Fruit fly (Drosophila melanogaster) whole organism, embryonic: ENCODE data around the gene Clamp.

Source experiments
- Asciz ChIP-seq: fragments of 200-800 bp; sonication (Bioruptor generic); optimal IDR thresholded peaks from 2 replicates; lab custom pipeline; 2017; ENCODE audit warnings: missing biosample characterization, mild to moderate bottlenecking, missing genetic modification characterization, missing genetic modification reagents
- B-H2 ChIP-seq: fragments of 200-800 bp; sonication (Bioruptor generic); optimal IDR thresholded peaks from 2 replicates; lab custom pipeline; 2018; ENCODE audit warnings: missing biosample characterization, mild to moderate bottlenecking, missing genetic modification characterization
- CG1024 ChIP-seq: fragments of 200-800 bp; sonication (Bioruptor generic); IDR thresholded peaks from 2 replicates; pipeline ENCODE4 v1.3.6; 2022; ENCODE audit warnings: missing biosample characterization, missing genetic modification characterization
- CG10543 ChIP-seq: fragments of 200-800 bp; sonication (Bioruptor generic); optimal IDR thresholded peaks from 3 replicates; lab custom pipeline; 2017; ENCODE audit warnings: missing biosample characterization, mild to moderate bottlenecking, missing genetic modification characterization, moderate library complexity
- CG10959 ChIP-seq: fragments of 200-800 bp; sonication (Bioruptor generic); IDR thresholded peaks from 2 replicates; pipeline ENCODE4 v1.3.6; 2022; ENCODE audit warnings: missing biosample characterization, missing genetic modification characterization
- CG11560 ChIP-seq: fragments of 200-800 bp; sonication (Bioruptor generic); IDR thresholded peaks from 3 replicates; pipeline ENCODE4 v1.3.6; 2022; ENCODE audit warnings: missing biosample characterization, missing genetic modification characterization
- CG12299 ChIP-seq: fragments of 200-800 bp; sonication (Bioruptor generic); optimal IDR thresholded peaks from 2 replicates; lab custom pipeline; 2018; ENCODE audit warnings: missing biosample characterization, mild to moderate bottlenecking, missing genetic modification characterization
- CG13287 ChIP-seq: fragments of 200-800 bp; sonication (Bioruptor generic); IDR thresholded peaks from 2 replicates; pipeline ENCODE4 v1.3.6; 2022; ENCODE audit warnings: missing biosample characterization, missing genetic modification characterization; ENCODE audit not compliant: partially characterized antibody
- CG14441 ChIP-seq: fragments of 200-800 bp; sonication (Bioruptor generic); IDR thresholded peaks from 2 replicates; pipeline ENCODE4 v1.3.6; 2022; ENCODE audit warnings: missing biosample characterization, missing genetic modification characterization
- CG14860 ChIP-seq: fragments of 200-800 bp; sonication (Bioruptor generic); IDR thresholded peaks from 3 replicates; pipeline ENCODE4 v1.3.6; 2022; ENCODE audit warnings: missing biosample characterization, missing genetic modification characterization; ENCODE audit not compliant: partially characterized antibody
- CG4730 ChIP-seq: fragments of 200-800 bp; sonication (Bioruptor generic); IDR thresholded peaks from 2 replicates; pipeline ENCODE4 v1.3.6; 2022; ENCODE audit warnings: missing biosample characterization, missing genetic modification characterization
- CG5180 ChIP-seq: fragments of 200-800 bp; sonication (Bioruptor generic); optimal IDR thresholded peaks from 3 replicates; lab custom pipeline; 2017; ENCODE audit warnings: missing biosample characterization, missing genetic modification characterization, mild to moderate bottlenecking, moderate library complexity, missing genetic modification reagents
- CG6683 ChIP-seq: fragments of 200-800 bp; sonication (Bioruptor generic); optimal IDR thresholded peaks from 2 replicates; lab custom pipeline; 2017; ENCODE audit warnings: missing biosample characterization, mild to moderate bottlenecking, missing genetic modification characterization, missing genetic modification reagents
- CG6791 ChIP-seq: fragments of 200-800 bp; sonication (Bioruptor generic); IDR thresholded peaks from 3 replicates; pipeline ENCODE4 v1.3.6; 2022; ENCODE audit warnings: missing biosample characterization, missing genetic modification characterization; ENCODE audit not compliant: partially characterized antibody
- CG6813 ChIP-seq: fragments of 200-800 bp; sonication (Bioruptor generic); optimal IDR thresholded peaks from 2 replicates; lab custom pipeline; 2017; ENCODE audit warnings: missing biosample characterization, missing genetic modification characterization, mild to moderate bottlenecking, moderate library complexity, missing genetic modification reagents
- CkIIα-i1 ChIP-seq: fragments of 200-800 bp; sonication (Bioruptor generic); IDR thresholded peaks from 2 replicates; pipeline ENCODE4 v1.3.6; 2022; ENCODE audit warnings: missing biosample characterization, missing genetic modification characterization
- Deaf1 ChIP-seq: fragments of 200-800 bp; optimal IDR thresholded peaks from 3 replicates; lab custom pipeline; 2019; ENCODE audit warnings: missing biosample characterization, mild to moderate bottlenecking, missing genetic modification characterization, moderate library complexity
- Dll ChIP-seq: fragments of 200-800 bp; sonication (Bioruptor generic); IDR thresholded peaks from 4 replicates; pipeline ENCODE4 v1.3.6; 2022; ENCODE audit warnings: missing biosample characterization, missing genetic modification characterization; ENCODE audit not compliant: partially characterized antibody
- Eip74EF ChIP-seq, 2 experiments: fragments of 200-800 bp in 1 of 2; fragments of >200 bp in 1 of 2; sonication (Bioruptor generic) in 1 of 2; optimal IDR thresholded peaks; 2 replicates each; lab custom pipeline; 2017 to 2019; ENCODE audit warnings: missing biosample characterization in 2 of 2, missing genetic modification characterization in 2 of 2, mild to moderate bottlenecking in 1 of 2, moderate library complexity in 1 of 2
- H15 ChIP-seq: fragments of 200-800 bp; sonication (Bioruptor generic); IDR thresholded peaks from 3 replicates; pipeline ENCODE4 v1.3.6; 2022; ENCODE audit warnings: missing biosample characterization, missing genetic modification characterization
- HLH3B ChIP-seq: fragments of 200-800 bp; sonication (Bioruptor generic); IDR thresholded peaks from 2 replicates; pipeline ENCODE4 v1.3.6; 2022; ENCODE audit warnings: missing biosample characterization, missing genetic modification characterization
- HLH4C ChIP-seq: fragments of 200-800 bp; sonication (Bioruptor generic); IDR thresholded peaks from 3 replicates; pipeline ENCODE4 v1.3.6; 2022; ENCODE audit warnings: missing biosample characterization, missing genetic modification characterization; ENCODE audit not compliant: partially characterized antibody
- MESR4 ChIP-seq: fragments of 200-800 bp; sonication (Bioruptor generic); optimal IDR thresholded peaks from 2 replicates; lab custom pipeline; 2018; ENCODE audit warnings: missing biosample characterization, mild to moderate bottlenecking, missing genetic modification characterization, moderate library complexity
- Meics ChIP-seq: fragments of 200-800 bp; sonication (Bioruptor generic); optimal IDR thresholded peaks from 2 replicates; lab custom pipeline; 2017; ENCODE audit warnings: missing biosample characterization, mild to moderate bottlenecking, missing genetic modification characterization
- Neu2 ChIP-seq: fragments of 200-800 bp; sonication (Bioruptor generic); optimal IDR thresholded peaks from 3 replicates; lab custom pipeline; 2016; ENCODE audit warnings: missing biosample characterization, missing genetic modification characterization, borderline replicate concordance
- Scr ChIP-seq: fragments of 200-800 bp; sonication (Bioruptor generic); IDR thresholded peaks from 2 replicates; pipeline ENCODE4 v1.3.6; 2022; ENCODE audit warnings: missing biosample characterization, missing genetic modification characterization; ENCODE audit not compliant: partially characterized antibody
- abd-A ChIP-seq: fragments of 200-800 bp; sonication (Bioruptor generic); optimal IDR thresholded peaks from 3 replicates; lab custom pipeline; 2019; ENCODE audit warnings: missing biosample characterization, mild to moderate bottlenecking, missing genetic modification characterization, moderate library complexity
- br ChIP-seq: fragments of >200 bp; optimal IDR thresholded peaks from 2 replicates; lab custom pipeline; 2017
- crp ChIP-seq, 2 experiments: fragments of 200-800 bp; sonication (Bioruptor generic); optimal IDR thresholded peaks; 2 replicates in 1 of 2; 3 replicates in 1 of 2; lab custom pipeline; 2017; ENCODE audit warnings: missing biosample characterization in 2 of 2, missing genetic modification characterization in 2 of 2, mild to moderate bottlenecking in 1 of 2, moderate library complexity in 1 of 2
- dmrt99B ChIP-seq: fragments of 200-800 bp; sonication (Bioruptor generic); optimal IDR thresholded peaks from 2 replicates; lab custom pipeline; 2018; ENCODE audit warnings: missing biosample characterization, mild to moderate bottlenecking, missing genetic modification characterization, moderate library complexity
- fu2 ChIP-seq: fragments of 200-800 bp; sonication (Bioruptor generic); optimal IDR thresholded peaks from 2 replicates; lab custom pipeline; 2016; ENCODE audit warnings: missing biosample characterization, missing genetic modification characterization
- grau ChIP-seq: fragments of 200-800 bp; optimal IDR thresholded peaks from 3 replicates; lab custom pipeline; 2019; ENCODE audit warnings: missing biosample characterization, mild to moderate bottlenecking, missing genetic modification characterization, moderate library complexity
- ham ChIP-seq: fragments of 200-800 bp; sonication (Bioruptor generic); IDR thresholded peaks from 2 replicates; pipeline ENCODE4 v1.3.6; 2022; ENCODE audit warnings: missing biosample characterization, missing genetic modification characterization
- lov ChIP-seq, 2 experiments: fragments of 200-800 bp in 1 of 2; fragments of >200 bp in 1 of 2; sonication (Bioruptor generic) in 1 of 2; IDR thresholded peaks in 1 of 2; optimal IDR thresholded peaks in 1 of 2; 2 replicates in 1 of 2; 3 replicates in 1 of 2; pipeline versions ENCODE4 v1.3.6 to Lab custom; 2017 to 2022; ENCODE audit warnings: missing biosample characterization in 1 of 2, missing genetic modification characterization in 1 of 2
- nerfin-1 ChIP-seq: fragments of 200-800 bp; sonication (Bioruptor generic); optimal IDR thresholded peaks from 3 replicates; lab custom pipeline; 2019; ENCODE audit warnings: missing biosample characterization, mild to moderate bottlenecking, missing genetic modification characterization, moderate library complexity
- nom ChIP-seq: fragments of 200-800 bp; sonication (Bioruptor generic); optimal IDR thresholded peaks from 2 replicates; lab custom pipeline; 2017; ENCODE audit warnings: missing biosample characterization, missing genetic modification characterization, mild to moderate bottlenecking, moderate library complexity, missing genetic modification reagents
- odd ChIP-seq: fragments of 200-800 bp; sonication (Bioruptor generic); optimal IDR thresholded peaks from 2 replicates; lab custom pipeline; 2017; ENCODE audit warnings: missing biosample characterization, mild to moderate bottlenecking, missing genetic modification characterization
- pb ChIP-seq: fragments of 200-800 bp; sonication (Bioruptor generic); optimal IDR thresholded peaks from 3 replicates; lab custom pipeline; 2016; ENCODE audit warnings: missing biosample characterization, missing genetic modification characterization
- phol ChIP-seq: fragments of 200-800 bp; sonication (Bioruptor generic); optimal IDR thresholded peaks from 3 replicates; lab custom pipeline; 2018; ENCODE audit warnings: missing biosample characterization, mild to moderate bottlenecking, missing genetic modification characterization, moderate library complexity
- pzg ChIP-seq: fragments of 200-800 bp; sonication (Bioruptor generic); optimal IDR thresholded peaks from 3 replicates; lab custom pipeline; 2018; ENCODE audit warnings: missing biosample characterization, mild to moderate bottlenecking, missing genetic modification characterization, moderate library complexity
- rib ChIP-seq: fragments of 200-800 bp; sonication (Bioruptor generic); IDR thresholded peaks from 2 replicates; pipeline ENCODE4 v1.3.6; 2022; ENCODE audit warnings: missing biosample characterization, missing genetic modification characterization
- sc ChIP-seq, 3 experiments: fragments of >200 bp in 2 of 3; fragments of 200-800 bp in 1 of 3; sonication (Bioruptor generic) in 1 of 3; optimal IDR thresholded peaks; 2 replicates in 2 of 3; 3 replicates in 1 of 3; lab custom pipeline; 2017; ENCODE audit warnings: mild to moderate bottlenecking in 1 of 3, missing biosample characterization in 1 of 3, missing genetic modification characterization in 1 of 3, missing genetic modification reagents in 1 of 3
- scrt ChIP-seq: fragments of 200-800 bp; sonication (Bioruptor generic); optimal IDR thresholded peaks from 2 replicates; lab custom pipeline; 2018; ENCODE audit warnings: missing biosample characterization, mild to moderate bottlenecking, missing genetic modification characterization, moderate library complexity
- sug ChIP-seq: fragments of 200-800 bp; optimal IDR thresholded peaks from 2 replicates; lab custom pipeline; 2019; ENCODE audit warnings: missing biosample characterization, mild to moderate bottlenecking, missing genetic modification characterization, moderate library complexity
- trem ChIP-seq: fragments of 200-800 bp; optimal IDR thresholded peaks from 3 replicates; lab custom pipeline; 2019; ENCODE audit warnings: missing biosample characterization, mild to moderate bottlenecking, missing genetic modification characterization, moderate library complexity
- vnd ChIP-seq: fragments of 200-800 bp; sonication (Bioruptor generic); IDR thresholded peaks from 3 replicates; pipeline ENCODE4 v1.3.6; 2022; ENCODE audit warnings: missing biosample characterization, missing genetic modification characterization; ENCODE audit not compliant: partially characterized antibody
- wdn ChIP-seq: fragments of 200-800 bp; sonication (Bioruptor generic); IDR thresholded peaks from 2 replicates; pipeline ENCODE4 v1.3.6; 2022; ENCODE audit warnings: missing biosample characterization, missing genetic modification characterization
- yki ChIP-seq: fragments of >200 bp; optimal IDR thresholded peaks from 3 replicates; lab custom pipeline; 2018

Clamp gene

DNA sequence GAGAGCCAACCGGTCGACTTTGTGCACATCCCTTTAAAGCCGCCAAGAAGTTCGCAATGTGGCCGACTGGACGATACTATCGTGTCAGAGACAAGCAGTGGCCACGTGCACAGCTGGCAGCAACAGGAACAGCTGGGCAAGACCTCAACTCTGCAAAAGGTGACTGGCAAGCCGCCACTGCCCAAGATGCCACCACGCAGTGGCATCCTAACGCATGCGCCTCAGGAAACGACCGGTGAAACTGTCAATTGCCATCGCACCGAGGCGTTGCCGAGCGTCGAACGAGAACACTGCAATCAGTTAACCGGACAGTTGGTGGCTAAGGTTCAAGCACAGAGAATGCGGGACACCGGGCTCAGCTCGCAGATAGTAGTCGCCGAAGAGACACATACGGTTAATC lies 22.7 kb downstream of the Clamp start (continued):
- TF ChIP-seq ham (GFP tag; lab: Robert Waterston, UW) (no peak), CG10543 (no peak), MESR4 (no peak), dmrt99B (no peak), CG11560 (tag; lab: Robert Waterston, UW) (no peak), CG14860 (GFP tag; lab: Robert Waterston, UW) (0 out of 3 replicates have a peak, but pooled peaks have one; percentile 30), lov (optimal IDR thresholded peaks at IDR 0.05; lab: Kevin White, UChicago) (no peak), lov (GFP tag; IDR thresholded peaks at IDR 0.05; lab: Robert Waterston, UW) (no peak), pb (GFP tag; lab: Kevin White, UChicago) (no peak), nerfin-1 (peak; percentile 70), Meics (GFP tag; lab: Kevin White, UChicago) (no peak), trem (tag; lab: Kevin White, UChicago) (no peak), fu2 (GFP tag; lab: Kevin White, UChicago) (no peak), wdn (GFP tag; lab: Robert Waterston, UW) (no peak), B-H2 (no peak), CG6813 (GFP tag; lab: Kevin White, UChicago) (no peak), sug (tag; lab: Kevin White, UChicago) (no peak), HLH4C (GFP tag; lab: Robert Waterston, UW) (peak; percentile 49; the same call in 2 of the 3 replicates), phol (no peak), CG10959 (GFP tag; lab: Robert Waterston, UW) (no peak), scrt (GFP tag; lab: Kevin White, UChicago) (peak; percentile 42), br (lab: Kevin White, UChicago) (no peak), Dll (peak; percentile 59; the same call in 3 of the 4 replicates), CG12299 (tag; lab: Kevin White, UChicago) (no peak), Eip74EF (GFP tag; optimal IDR thresholded peaks at IDR 0.05; lab: Kevin White, UChicago) (no peak), abd-A (no peak), CG13287 (GFP tag; lab: Robert Waterston, UW) (peak; percentile 73), Neu2 (GFP tag; lab: Kevin White, UChicago) (no peak), crp (GFP tag; optimal IDR thresholded peaks at IDR 0.05; lab: Kevin White, UChicago) (peak in 1 of 2 experiments; percentile 80), CG1024 (GFP tag; lab: Robert Waterston, UW) (no peak), rib (GFP tag; lab: Robert Waterston, UW) (0 out of 2 replicates have a peak, but pooled peaks have one; percentile 15), odd (GFP tag; lab: Kevin White, UChicago) (no peak), nom (GFP tag; lab: Kevin White, UChicago) (no peak), sc (optimal IDR thresholded peaks at IDR 0.05; lab: Kevin White, UChicago) (no peak), sc (GFP tag; optimal IDR thresholded peaks at IDR 0.05; lab: Kevin White, UChicago) (no peak), CG6791 (GFP tag; lab: Robert Waterston, UW) (no peak), yki (lab: Kevin White, UChicago) (no peak), vnd (GFP tag; lab: Robert Waterston, UW) (no peak), CG6683 (GFP tag; lab: Kevin White, UChicago) (no peak), Asciz (GFP tag; lab: Kevin White, UChicago) (no peak), grau (no peak), HLH3B (GFP tag; lab: Robert Waterston, UW) (no peak), Scr (GFP tag; lab: Robert Waterston, UW) (peak; percentile 57), CG5180 (GFP tag; lab: Kevin White, UChicago) (no peak), CkIIα-i1 (no peak), Deaf1 (peak; percentile 92), pzg (GFP tag; lab: Kevin White, UChicago) (peak; percentile 46), H15 (GFP tag; lab: Robert Waterston, UW) (0 out of 3 replicates have a peak, but pooled peaks have one; percentile 8), CG14441 (no peak), CG4730 (GFP tag; lab: Robert Waterston, UW) (no peak)
